Worm (Caenorhabditis elegans): ENCODE results near the gene R160.14.

R160.14 gene

DNA sequence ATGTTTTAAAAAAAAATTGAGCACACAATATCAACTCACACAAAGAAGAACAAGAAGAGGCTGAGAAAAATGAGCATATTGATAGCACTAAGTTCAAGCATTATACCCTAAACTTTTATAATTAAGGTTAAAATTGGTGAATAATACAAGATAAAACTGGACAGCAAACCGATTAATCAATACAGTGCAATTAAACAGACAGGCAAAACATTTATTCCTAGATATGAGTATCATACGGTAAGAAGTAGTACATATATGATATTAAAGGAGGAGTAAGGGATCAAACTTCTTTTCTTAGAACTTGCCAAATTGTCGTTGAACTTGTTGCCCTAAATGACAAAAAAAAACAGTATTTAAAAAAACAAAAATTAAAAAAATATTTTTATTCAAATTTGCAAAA, at the start of gene R160.14:
Gene R160.14, minus strand, starts transcription at position 101 of the 400 bp plus-strand sequence.
- no peak for TF ChIP-seq unc-62 (GFP tag; optimal IDR thresholded peaks at IDR 0.05)

DNA sequence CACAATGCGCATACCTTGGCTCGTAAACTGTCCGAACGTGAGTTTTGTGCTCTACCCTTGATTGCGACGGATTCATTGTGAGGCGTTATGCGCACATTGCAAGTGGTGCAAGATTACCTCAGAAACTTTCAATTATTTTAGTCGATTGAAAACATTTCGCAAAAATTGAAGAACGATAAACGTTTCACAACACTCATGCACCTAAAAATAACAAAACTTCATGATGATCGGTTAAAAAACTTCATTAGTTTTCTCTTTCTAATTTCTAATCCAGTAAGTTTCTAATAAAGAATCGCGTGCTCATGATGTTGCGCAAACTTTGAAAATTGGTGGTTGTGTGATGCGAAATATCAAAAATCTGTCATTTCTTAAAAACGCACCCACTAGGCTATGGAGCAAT, 46.9 kb upstream of the R160.14 start, which contains the start of gene dop-1:
Gene dop-1, minus strand, starts transcription at position 101 of the 400 bp plus-strand sequence.
- TF ChIP-seq unc-62 (GFP tag; optimal IDR thresholded peaks at IDR 0.05), result no peak

DNA sequence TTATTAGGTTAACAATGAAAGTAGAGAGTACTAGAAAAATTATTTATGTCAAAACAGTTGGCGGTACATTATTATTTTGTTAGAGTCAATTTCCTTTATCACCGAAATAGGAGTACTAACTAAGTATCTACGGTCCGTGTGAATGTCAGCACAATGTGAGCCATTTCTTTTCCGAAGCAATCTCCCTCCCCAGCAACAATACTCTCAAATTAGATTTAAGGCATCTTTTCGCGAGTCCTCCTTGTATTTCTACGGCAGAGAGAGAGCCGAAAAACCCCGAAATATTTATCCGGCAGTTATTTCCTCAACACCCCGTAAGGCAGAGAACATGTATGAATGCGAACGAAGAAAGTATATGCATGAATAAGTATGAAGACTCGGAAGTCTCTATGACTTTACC, 43.4 kb upstream of the R160.14 start:
- no peak for TF ChIP-seq unc-62 (GFP tag; optimal IDR thresholded peaks at IDR 0.05)

DNA sequence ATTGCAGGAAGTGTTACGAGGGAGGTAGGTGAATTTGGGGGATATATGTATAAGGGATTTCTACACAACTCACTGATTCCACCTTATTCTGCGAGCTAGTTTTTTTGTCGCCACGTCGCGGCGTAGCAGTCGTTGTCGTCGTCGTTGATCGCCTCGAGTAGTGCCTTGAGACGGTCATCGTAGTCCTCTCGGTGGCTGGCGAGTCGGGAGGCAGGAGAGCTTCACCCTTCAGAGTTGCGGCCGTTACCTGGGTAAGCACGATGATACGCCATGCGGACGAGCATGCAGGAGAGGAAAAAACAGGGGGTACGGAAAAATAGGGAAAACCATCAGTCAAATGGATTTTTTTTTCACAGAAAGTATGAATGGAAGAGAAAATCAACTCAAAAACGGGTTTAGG, 41.3 kb upstream of the R160.14 start:
- TF ChIP-seq unc-62 (GFP tag; optimal IDR thresholded peaks at IDR 0.05), result no peak

DNA sequence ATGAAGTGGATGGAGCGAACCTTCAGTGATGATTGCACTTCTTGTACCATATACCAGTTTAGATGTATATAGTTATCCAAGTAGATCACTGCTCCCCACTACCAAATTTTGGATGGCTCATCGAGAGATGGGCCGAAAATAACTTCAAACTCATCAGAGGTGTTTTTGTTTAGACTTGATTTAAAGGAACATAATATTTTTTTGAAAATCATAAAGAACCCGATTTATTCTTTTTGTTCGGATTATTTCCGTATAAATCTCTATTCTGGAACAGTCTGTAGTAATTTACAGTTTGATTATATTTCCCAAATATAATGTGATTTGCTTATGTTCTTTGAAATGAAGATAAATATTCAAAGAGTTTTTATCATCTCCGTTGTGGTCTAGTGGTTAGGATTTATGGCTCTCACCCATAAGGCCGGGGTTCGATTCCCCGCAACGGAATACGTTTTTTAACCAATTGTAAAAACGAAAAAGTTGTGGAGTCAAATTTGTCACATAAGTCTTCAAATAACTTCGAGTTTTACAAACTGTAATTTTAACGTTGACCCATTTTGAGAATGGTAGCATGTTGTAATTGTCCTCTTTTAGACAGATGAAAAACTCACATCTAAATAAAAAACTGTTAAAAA, 38.5 kb upstream of the R160.14 start:
- TF ChIP-seq unc-62 (GFP tag; optimal IDR thresholded peaks at IDR 0.05), result no peak

DNA sequence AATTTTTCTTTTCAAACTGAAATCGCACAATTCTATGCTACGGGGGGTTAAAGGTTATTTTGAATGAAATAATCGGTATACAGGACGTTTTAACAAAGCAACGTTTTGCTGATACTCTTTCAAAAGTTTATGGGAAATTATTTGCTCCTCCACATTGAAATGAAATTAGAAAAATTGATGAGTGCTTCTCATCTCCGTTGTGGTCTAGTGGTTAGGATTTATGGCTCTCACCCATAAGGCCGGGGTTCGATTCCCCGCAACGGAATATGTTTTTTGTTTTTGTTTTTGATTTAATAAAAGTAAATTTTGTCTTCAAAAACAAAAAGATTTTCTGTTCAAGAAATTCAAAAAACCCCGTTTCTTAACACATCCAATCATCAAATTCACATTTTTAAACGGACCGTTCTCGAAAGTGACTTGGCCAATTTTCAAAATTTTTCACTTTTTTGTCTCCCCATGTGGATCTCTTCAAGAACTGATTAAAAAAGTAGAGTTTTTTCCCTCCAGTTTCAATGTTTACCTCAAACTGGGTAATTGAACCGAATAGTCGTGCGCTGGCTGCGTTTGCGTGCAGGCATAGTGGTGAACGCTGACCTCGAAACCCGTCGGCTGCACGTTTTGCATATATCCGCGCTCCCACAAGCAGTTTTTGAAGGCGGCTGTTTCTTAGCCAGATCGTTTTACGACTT, 37.8 kb upstream of the R160.14 start:
- no peak for TF ChIP-seq unc-62 (GFP tag; optimal IDR thresholded peaks at IDR 0.05)

DNA sequence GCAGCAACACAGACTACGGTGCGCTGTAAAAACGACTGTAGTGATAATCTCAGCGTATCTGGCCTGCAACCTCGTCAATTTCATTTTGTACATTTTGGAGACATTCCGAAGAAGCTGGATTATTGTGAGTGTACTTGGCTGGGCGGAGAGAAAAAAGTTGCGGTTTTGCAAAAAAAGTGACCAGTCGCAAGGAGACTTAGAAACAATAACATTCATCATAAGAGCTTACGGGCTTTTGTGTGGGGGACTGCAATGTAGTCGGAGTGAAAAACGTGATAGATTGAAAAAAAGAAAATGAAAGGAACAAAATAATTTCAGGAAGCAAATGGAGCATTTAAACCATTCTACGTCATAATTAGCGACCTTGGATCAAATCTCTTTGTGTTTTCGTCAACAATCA, 36.6 kb upstream of the R160.14 start:
- no peak for TF ChIP-seq unc-62 (GFP tag; optimal IDR thresholded peaks at IDR 0.05)

DNA sequence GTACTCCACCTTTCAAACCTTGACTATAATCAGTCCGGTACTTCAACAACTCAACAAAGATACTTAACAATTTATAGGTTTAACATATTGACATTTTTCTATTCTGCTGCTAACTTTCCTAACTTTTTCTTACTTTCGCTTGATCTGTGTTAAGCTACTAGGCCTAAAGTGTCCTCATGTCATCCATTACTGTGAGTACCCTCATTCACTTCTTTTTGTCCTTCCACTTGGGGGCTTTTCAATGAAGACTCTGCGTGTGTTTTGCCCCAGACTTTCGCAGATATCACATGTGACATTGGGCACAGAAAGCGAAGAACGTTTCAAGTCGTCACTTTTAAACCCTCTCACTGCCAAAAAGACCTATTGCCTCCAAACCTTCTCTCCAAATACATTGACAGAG, 32.8 kb upstream of the R160.14 start:
- no peak for TF ChIP-seq unc-62 (GFP tag; optimal IDR thresholded peaks at IDR 0.05)

DNA sequence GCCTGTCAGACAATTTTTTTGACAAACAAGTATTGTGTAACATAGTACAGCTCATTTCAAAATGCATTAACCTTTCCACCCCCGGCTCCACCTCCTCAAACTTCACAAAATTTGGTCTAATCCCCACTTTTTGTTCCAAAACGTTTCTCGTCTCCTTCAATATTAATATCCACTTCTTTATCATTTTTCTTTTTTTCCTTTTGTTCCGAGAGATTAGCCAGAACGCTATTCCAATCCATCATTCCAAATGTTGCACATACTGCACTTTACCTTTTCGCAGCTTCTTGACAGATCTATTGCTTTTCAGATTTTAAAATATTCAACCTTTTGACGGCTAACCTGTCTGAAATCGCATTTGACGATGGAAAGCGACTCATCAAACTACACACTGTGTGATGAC, 31.0 kb upstream of the R160.14 start, which contains the start of gene D1079.1:
Gene D1079.1, plus strand, starts transcription at position 301 of the 400 bp plus-strand sequence.
- TF ChIP-seq unc-62 (GFP tag; optimal IDR thresholded peaks at IDR 0.05), result no peak

DNA sequence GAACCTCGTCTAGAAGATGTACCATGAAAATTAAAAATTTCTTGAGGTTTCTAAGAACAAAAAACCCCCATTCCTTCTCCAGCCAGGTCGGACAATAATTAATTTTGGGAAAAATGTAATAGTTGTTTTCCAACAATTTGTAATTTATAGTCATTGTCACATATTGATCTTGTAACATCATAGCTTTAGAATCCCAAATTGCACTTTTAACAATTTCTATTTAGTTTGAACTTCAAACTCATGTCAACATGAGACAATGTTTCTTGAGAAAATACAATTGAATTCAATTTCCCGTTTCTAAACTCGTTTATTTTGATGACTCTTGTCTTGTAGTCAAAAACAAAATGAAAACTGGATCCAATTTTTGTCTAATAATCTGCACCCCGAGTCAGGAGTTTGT, 28.4 kb upstream of the R160.14 start:
- no peak for TF ChIP-seq unc-62 (GFP tag; optimal IDR thresholded peaks at IDR 0.05)

DNA sequence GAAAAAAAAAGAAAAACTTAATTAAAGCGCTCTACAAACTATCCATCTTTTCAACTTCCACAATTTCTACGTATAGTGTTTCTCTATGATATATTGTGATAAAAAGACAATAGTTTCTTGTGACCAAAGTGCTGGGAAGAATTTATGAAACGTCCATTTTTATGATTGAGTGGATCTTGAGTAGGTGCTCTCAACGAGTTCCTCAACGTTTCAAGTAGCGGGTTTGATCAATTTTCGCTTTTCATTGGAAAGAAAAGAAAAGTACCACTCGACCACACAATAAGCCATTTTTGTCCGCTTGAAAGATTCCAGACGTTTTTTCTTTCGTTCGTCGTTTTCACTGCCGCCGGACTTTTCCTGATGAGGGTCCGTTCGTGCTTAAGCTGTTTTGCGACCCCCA, 25.6 kb upstream of the R160.14 start:
- no peak for TF ChIP-seq unc-62 (GFP tag; optimal IDR thresholded peaks at IDR 0.05)

DNA sequence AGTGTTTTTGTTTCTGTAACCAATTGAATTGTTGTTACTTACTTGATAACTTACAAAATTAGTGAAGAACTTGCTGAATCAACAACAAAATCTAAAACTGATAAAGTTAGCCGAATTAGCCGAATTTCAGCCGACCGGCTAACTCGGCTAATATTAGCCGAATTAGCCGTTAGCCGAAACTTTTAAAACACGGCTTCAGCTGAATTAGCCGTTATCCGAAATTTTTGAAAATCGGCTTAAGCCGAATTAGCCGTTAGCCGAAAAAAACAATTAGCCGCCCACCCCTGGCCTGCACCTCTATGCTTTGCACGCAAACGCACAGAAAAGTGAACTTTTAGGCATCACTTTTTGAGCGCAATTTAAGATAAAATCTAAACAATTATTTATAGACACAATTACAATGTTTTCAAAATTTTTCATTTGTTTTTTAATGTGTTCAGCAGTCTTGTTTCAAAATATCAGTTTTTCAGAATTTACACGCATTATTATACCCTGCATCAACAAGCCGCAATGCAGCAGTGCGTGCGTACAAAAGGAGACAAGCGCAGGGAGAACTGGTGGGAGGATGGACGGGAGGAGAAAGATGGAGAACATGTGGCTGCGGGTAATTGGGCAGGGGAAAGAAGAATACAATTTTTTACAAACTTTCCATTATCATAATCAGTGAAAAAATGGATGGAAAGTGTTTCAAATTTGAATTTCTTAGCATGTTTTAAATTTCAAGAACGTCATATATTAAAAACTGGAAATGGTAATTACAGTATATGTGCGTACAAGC, 23.4 kb upstream of the R160.14 start:
- TF ChIP-seq unc-62 (GFP tag; optimal IDR thresholded peaks at IDR 0.05), result no peak

DNA sequence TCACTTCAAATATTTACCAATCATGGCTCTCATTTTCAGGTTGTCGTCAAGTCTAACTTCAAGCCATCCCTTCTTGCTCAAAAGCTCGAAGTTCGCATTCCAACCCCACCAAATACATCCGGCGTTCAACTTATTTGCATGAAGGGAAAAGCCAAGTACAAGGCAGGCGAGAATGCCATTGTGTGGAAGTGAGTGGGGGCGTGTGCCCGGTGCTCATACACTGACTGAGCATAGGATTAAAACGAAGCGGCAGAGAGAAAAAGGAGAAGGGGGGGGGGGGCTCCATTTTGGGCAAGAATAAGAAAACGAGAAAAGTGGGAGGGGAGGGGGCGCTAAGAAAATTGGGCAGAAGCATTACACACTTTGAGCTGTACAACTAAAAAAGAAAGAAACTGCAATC, 19.8 kb upstream of the R160.14 start:
- no peak for TF ChIP-seq unc-62 (GFP tag; optimal IDR thresholded peaks at IDR 0.05)

DNA sequence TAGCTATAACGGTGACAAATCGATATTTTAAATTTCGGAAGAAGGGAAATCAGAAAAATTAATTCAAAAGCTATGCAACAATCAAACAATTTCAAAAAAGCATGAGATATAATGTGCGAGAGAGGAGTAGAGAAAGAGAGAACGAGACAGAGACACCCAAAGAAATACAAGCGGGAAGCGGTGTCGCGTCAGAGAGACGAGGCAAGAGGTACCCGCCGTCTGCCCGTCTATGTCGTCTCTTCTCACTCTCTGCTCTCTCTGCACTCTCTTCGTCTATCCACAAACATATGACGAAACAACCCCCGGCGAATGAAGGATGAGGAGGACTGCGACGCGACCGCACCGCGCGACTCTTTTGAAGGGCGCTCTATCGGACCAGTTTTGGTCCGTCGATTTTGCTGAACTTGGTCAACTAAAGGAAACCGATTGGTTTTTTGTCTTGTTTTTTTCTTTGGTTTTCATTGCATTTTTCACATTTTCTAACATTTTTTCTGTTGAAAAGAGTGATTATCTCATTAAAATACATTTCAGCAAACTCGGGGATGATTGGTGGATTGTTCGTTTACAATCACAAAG, 17.0 kb upstream of the R160.14 start, which contains the start of gene dpy-23:
Gene dpy-23, plus strand, starts transcription at position 526 of the 576 bp plus-strand sequence.
- no peak for TF ChIP-seq unc-62 (GFP tag; optimal IDR thresholded peaks at IDR 0.05)

DNA sequence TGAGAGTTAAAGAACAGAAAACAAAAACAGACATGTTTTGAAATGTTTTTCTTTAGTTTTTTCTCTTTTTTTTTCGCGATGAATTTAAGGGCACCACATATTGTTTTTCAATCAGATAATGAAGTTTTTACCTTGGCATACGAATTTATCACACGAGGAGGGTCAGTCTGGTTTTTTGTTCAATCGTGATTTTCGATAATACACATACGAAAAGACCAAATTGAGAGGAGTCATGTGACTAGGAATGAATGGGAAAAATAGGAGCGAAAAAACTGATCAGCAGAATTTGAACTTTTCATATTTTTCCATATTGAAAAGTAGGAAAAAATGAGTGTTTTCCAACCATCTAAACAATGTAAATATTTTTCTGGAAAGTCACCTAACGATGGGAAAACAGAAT, 14.6 kb upstream of the R160.14 start:
- TF ChIP-seq unc-62 (GFP tag; optimal IDR thresholded peaks at IDR 0.05), result no peak

DNA sequence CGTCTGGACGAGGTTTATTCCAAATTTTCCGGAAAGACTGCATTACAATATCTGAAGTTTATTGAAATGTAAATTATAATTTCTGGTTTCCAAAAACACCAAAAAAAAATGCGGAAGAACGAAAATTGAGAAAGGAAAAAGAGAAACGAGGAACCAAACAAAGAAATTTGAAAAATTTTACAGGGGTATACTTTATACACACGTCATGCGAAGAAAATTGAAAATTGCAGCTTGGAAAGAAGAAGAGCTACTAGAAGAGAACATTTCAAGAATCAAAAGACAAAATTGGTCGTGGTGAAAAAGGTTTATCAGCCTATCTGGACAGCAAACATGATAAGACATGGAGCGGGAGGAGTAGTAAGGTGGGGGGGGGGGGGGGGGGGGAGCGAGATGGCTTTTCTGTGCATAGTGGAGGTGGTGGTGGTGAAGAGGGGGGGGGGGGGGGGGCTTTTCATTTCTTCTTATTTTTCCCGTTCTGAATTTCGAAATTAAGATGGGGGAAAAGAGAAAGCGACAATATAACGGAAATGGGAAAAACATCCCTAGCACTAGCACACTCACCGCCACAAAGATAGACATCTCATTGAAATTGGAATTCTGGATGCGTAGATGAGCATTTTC, 11.5 kb upstream of the R160.14 start, which contains the start of gene lst-2:
Gene lst-2, minus strand, starts transcription at position 51 of the 621 bp plus-strand sequence.
- no peak for TF ChIP-seq unc-62 (GFP tag; optimal IDR thresholded peaks at IDR 0.05)

Data from whole organism, dauer.